Fruit fly (Drosophila melanogaster) whole organism, embryonic: ENCODE data around the gene ps.

Experiments
- Ada2b ChIP-seq: fragments of 200-800 bp; sonication (Bioruptor generic); IDR thresholded peaks from 2 replicates; pipeline ENCODE4 v1.3.6; 2022; ENCODE audit warnings: missing biosample characterization, missing genetic modification characterization
- Bdp1 ChIP-seq: fragments of 200-800 bp; sonication (Bioruptor generic); optimal IDR thresholded peaks from 3 replicates; lab custom pipeline; 2016; ENCODE audit warnings: missing biosample characterization, missing genetic modification characterization
- Blimp-1 ChIP-seq: fragments of 200-800 bp; sonication (Bioruptor generic); optimal IDR thresholded peaks from 3 replicates; lab custom pipeline; 2018; ENCODE audit warnings: missing biosample characterization, missing genetic modification characterization, mild to moderate bottlenecking, moderate library complexity, missing genetic modification reagents
- C15 ChIP-seq: fragments of 200-800 bp; sonication (Bioruptor generic); IDR thresholded peaks from 3 replicates; pipeline ENCODE4 v1.3.6; 2022; ENCODE audit warnings: missing biosample characterization, missing genetic modification characterization
- CG10462 ChIP-seq: fragments of 200-800 bp; sonication (Bioruptor generic); optimal IDR thresholded peaks from 2 replicates; lab custom pipeline; 2016; ENCODE audit warnings: missing biosample characterization, missing genetic modification characterization
- CG12769 ChIP-seq: fragments of 200-800 bp; sonication (Bioruptor generic); optimal IDR thresholded peaks from 2 replicates; lab custom pipeline; 2019; ENCODE audit warnings: missing biosample characterization, mild to moderate bottlenecking, missing genetic modification characterization, moderate library complexity
- CG14050 ChIP-seq: fragments of 200-800 bp; sonication (Bioruptor generic); IDR thresholded peaks from 3 replicates; pipeline ENCODE4 v1.3.6; 2022; ENCODE audit warnings: missing biosample characterization, missing genetic modification characterization
- CG14710 ChIP-seq: fragments of 200-800 bp; sonication (Bioruptor generic); optimal IDR thresholded peaks from 3 replicates; lab custom pipeline; 2019; ENCODE audit warnings: missing biosample characterization, mild to moderate bottlenecking, missing genetic modification characterization, moderate library complexity
- CG1529 ChIP-seq: fragments of 200-800 bp; sonication (Bioruptor generic); optimal IDR thresholded peaks from 3 replicates; lab custom pipeline; 2018; ENCODE audit warnings: missing biosample characterization, missing genetic modification characterization
- CG17359 ChIP-seq: fragments of 200-800 bp; sonication (Bioruptor generic); optimal IDR thresholded peaks from 3 replicates; lab custom pipeline; 2018; ENCODE audit warnings: missing biosample characterization, mild to moderate bottlenecking, missing genetic modification characterization, moderate library complexity
- CG2116 ChIP-seq: fragments of 200-800 bp; sonication (Bioruptor generic); optimal IDR thresholded peaks from 3 replicates; lab custom pipeline; 2018; ENCODE audit warnings: missing biosample characterization, mild to moderate bottlenecking, missing genetic modification characterization
- CG2712 ChIP-seq: fragments of 200-800 bp; optimal IDR thresholded peaks from 3 replicates; lab custom pipeline; 2019; ENCODE audit warnings: missing biosample characterization, mild to moderate bottlenecking, missing genetic modification characterization, moderate library complexity
- CG2875 ChIP-seq: fragments of 200-800 bp; sonication (Bioruptor generic); optimal IDR thresholded peaks from 2 replicates; lab custom pipeline; 2017; ENCODE audit warnings: missing biosample characterization, mild to moderate bottlenecking, missing genetic modification characterization, missing genetic modification reagents
- CG42726 ChIP-seq: fragments of 200-800 bp; sonication (Bioruptor generic); IDR thresholded peaks from 2 replicates; pipeline ENCODE4 v1.3.6; 2022; ENCODE audit warnings: missing biosample characterization, missing genetic modification characterization; ENCODE audit not compliant: partially characterized antibody
- CG9932 ChIP-seq: fragments of 200-800 bp; sonication (Bioruptor generic); IDR thresholded peaks from 2 replicates; pipeline ENCODE4 v1.3.6; 2022; ENCODE audit warnings: missing biosample characterization, missing genetic modification characterization
- D ChIP-seq, 2 experiments: fragments of 200-800 bp in 1 of 2; fragments of >200 bp in 1 of 2; sonication (Bioruptor generic) in 1 of 2; optimal IDR thresholded peaks; 2 replicates in 1 of 2; 3 replicates in 1 of 2; lab custom pipeline; 2017; ENCODE audit warnings: mild to moderate bottlenecking in 1 of 2, missing biosample characterization in 1 of 2, missing genetic modification characterization in 1 of 2, missing genetic modification reagents in 1 of 2
- E2f1 ChIP-seq: fragments of 200-800 bp; sonication (Bioruptor generic); IDR thresholded peaks from 2 replicates; pipeline ENCODE4 v1.3.6; 2022; ENCODE audit warnings: missing biosample characterization, missing genetic modification characterization
- Fer1 ChIP-seq: fragments of 200-800 bp; sonication (Bioruptor generic); optimal IDR thresholded peaks from 2 replicates; lab custom pipeline; 2017; ENCODE audit warnings: missing biosample characterization, mild to moderate bottlenecking, missing genetic modification characterization
- GATAe ChIP-seq: fragments of 200-800 bp; sonication (Bioruptor generic); conservative IDR thresholded peaks from 2 replicates; pipeline ENCODE4 v1.3.6; 2022; ENCODE audit warnings: missing biosample characterization, missing genetic modification characterization
- H15 ChIP-seq: fragments of 200-800 bp; sonication (Bioruptor generic); IDR thresholded peaks from 3 replicates; pipeline ENCODE4 v1.3.6; 2022; ENCODE audit warnings: missing biosample characterization, missing genetic modification characterization
- HLH4C ChIP-seq: fragments of 200-800 bp; sonication (Bioruptor generic); IDR thresholded peaks from 3 replicates; pipeline ENCODE4 v1.3.6; 2022; ENCODE audit warnings: missing biosample characterization, missing genetic modification characterization; ENCODE audit not compliant: partially characterized antibody
- NC2α ChIP-seq: fragments of 200-800 bp; sonication (Bioruptor generic); optimal IDR thresholded peaks from 2 replicates; lab custom pipeline; 2016; ENCODE audit warnings: missing biosample characterization, missing genetic modification characterization
- NK7.1 ChIP-seq: fragments of 200-800 bp; sonication (Bioruptor generic); optimal IDR thresholded peaks from 3 replicates; lab custom pipeline; 2016; ENCODE audit warnings: missing biosample characterization, missing genetic modification characterization
- Oaz ChIP-seq: fragments of 200-800 bp; sonication (Bioruptor generic); IDR thresholded peaks from 2 replicates; pipeline ENCODE4 v1.3.6; 2022; ENCODE audit warnings: missing biosample characterization, missing genetic modification characterization
- Six4 ChIP-seq: fragments of 200-800 bp; sonication (Bioruptor generic); optimal IDR thresholded peaks from 2 replicates; lab custom pipeline; 2016; ENCODE audit warnings: missing biosample characterization, missing genetic modification characterization
- aop ChIP-seq: fragments of 200-800 bp; sonication (Bioruptor generic); IDR thresholded peaks from 2 replicates; pipeline ENCODE4 v1.3.6; 2022; ENCODE audit warnings: missing biosample characterization, missing genetic modification characterization
- crol ChIP-seq: fragments of 200-800 bp; sonication (Bioruptor generic); IDR thresholded peaks from 2 replicates; pipeline ENCODE4 v1.3.6; 2022; ENCODE audit warnings: missing biosample characterization, missing genetic modification characterization
- cwo ChIP-seq: fragments of 200-800 bp; sonication (Bioruptor generic); optimal IDR thresholded peaks from 3 replicates; lab custom pipeline; 2017; ENCODE audit warnings: missing biosample characterization, missing genetic modification characterization, mild to moderate bottlenecking, moderate library complexity, missing genetic modification reagents
- disco-r ChIP-seq: fragments of 200-800 bp; sonication (Bioruptor generic); optimal IDR thresholded peaks from 2 replicates; lab custom pipeline; 2016; ENCODE audit warnings: missing biosample characterization, missing genetic modification characterization
- dmrt11E ChIP-seq: fragments of 200-800 bp; sonication (Bioruptor generic); optimal IDR thresholded peaks from 3 replicates; lab custom pipeline; 2018; ENCODE audit warnings: missing biosample characterization, mild to moderate bottlenecking, missing genetic modification characterization, moderate library complexity
- exex ChIP-seq: fragments of 200-800 bp; sonication (Bioruptor generic); optimal IDR thresholded peaks from 4 replicates; lab custom pipeline; 2018; ENCODE audit warnings: missing biosample characterization, mild to moderate bottlenecking, missing genetic modification characterization, moderate library complexity
- gce ChIP-seq: fragments of 200-800 bp; sonication (Bioruptor generic); IDR thresholded peaks from 3 replicates; pipeline ENCODE4 v1.3.6; 2022; ENCODE audit warnings: missing biosample characterization, missing genetic modification characterization
- gcm ChIP-seq: fragments of 200-800 bp; sonication (Bioruptor generic); optimal IDR thresholded peaks from 2 replicates; lab custom pipeline; 2019; ENCODE audit warnings: missing biosample characterization, mild to moderate bottlenecking, missing genetic modification characterization, moderate library complexity
- hkb ChIP-seq, 2 experiments: fragments of 200-800 bp in 1 of 2; fragments of >200 bp in 1 of 2; sonication (Bioruptor generic) in 1 of 2; IDR thresholded peaks in 1 of 2; optimal IDR thresholded peaks in 1 of 2; 2 replicates each; pipeline versions ENCODE4 v1.3.6 to Lab custom; 2017 to 2022; ENCODE audit warnings: missing biosample characterization in 1 of 2, missing genetic modification characterization in 1 of 2
- jing ChIP-seq: fragments of 200-800 bp; sonication (Bioruptor generic); optimal IDR thresholded peaks from 2 replicates; lab custom pipeline; 2018; ENCODE audit warnings: missing biosample characterization, mild to moderate bottlenecking, missing genetic modification characterization
- kni ChIP-seq: fragments of 200-800 bp; sonication (Bioruptor generic); optimal IDR thresholded peaks from 3 replicates; lab custom pipeline; 2017; ENCODE audit warnings: mild to moderate bottlenecking, missing biosample characterization, missing genetic modification reagents, missing genetic modification characterization
- lov ChIP-seq, 2 experiments: fragments of 200-800 bp in 1 of 2; fragments of >200 bp in 1 of 2; sonication (Bioruptor generic) in 1 of 2; IDR thresholded peaks in 1 of 2; optimal IDR thresholded peaks in 1 of 2; 2 replicates in 1 of 2; 3 replicates in 1 of 2; pipeline versions ENCODE4 v1.3.6 to Lab custom; 2017 to 2022; ENCODE audit warnings: missing biosample characterization in 1 of 2, missing genetic modification characterization in 1 of 2
- nerfin-2 ChIP-seq: fragments of 200-800 bp; sonication (Bioruptor generic); IDR thresholded peaks from 2 replicates; pipeline ENCODE4 v1.3.6; 2022; ENCODE audit warnings: missing biosample characterization, missing genetic modification characterization; ENCODE audit not compliant: partially characterized antibody
- odd ChIP-seq: fragments of 200-800 bp; sonication (Bioruptor generic); optimal IDR thresholded peaks from 2 replicates; lab custom pipeline; 2017; ENCODE audit warnings: missing biosample characterization, mild to moderate bottlenecking, missing genetic modification characterization
- pb ChIP-seq: fragments of 200-800 bp; sonication (Bioruptor generic); optimal IDR thresholded peaks from 3 replicates; lab custom pipeline; 2016; ENCODE audit warnings: missing biosample characterization, missing genetic modification characterization
- pros ChIP-seq: fragments of 200-800 bp; sonication (Bioruptor generic); optimal IDR thresholded peaks from 3 replicates; lab custom pipeline; 2019; ENCODE audit warnings: missing biosample characterization, mild to moderate bottlenecking, missing genetic modification characterization, moderate library complexity
- scrt ChIP-seq: fragments of 200-800 bp; sonication (Bioruptor generic); optimal IDR thresholded peaks from 2 replicates; lab custom pipeline; 2018; ENCODE audit warnings: missing biosample characterization, mild to moderate bottlenecking, missing genetic modification characterization, moderate library complexity
- seq ChIP-seq: fragments of 200-800 bp; sonication (Bioruptor generic); IDR thresholded peaks from 2 replicates; pipeline ENCODE4 v1.3.6; 2022; ENCODE audit warnings: missing biosample characterization, missing genetic modification characterization
- so ChIP-seq: fragments of 200-800 bp; sonication (Bioruptor generic); IDR thresholded peaks from 3 replicates; pipeline ENCODE4 v1.3.6; 2022; ENCODE audit warnings: missing biosample characterization, missing genetic modification characterization
- twi ChIP-seq: fragments of 200-800 bp; optimal IDR thresholded peaks from 2 replicates; lab custom pipeline; 2019; ENCODE audit warnings: missing biosample characterization, mild to moderate bottlenecking, missing genetic modification characterization, moderate library complexity
- vvl ChIP-seq: fragments of 200-800 bp; sonication (Bioruptor generic); IDR thresholded peaks from 2 replicates; pipeline ENCODE4 v1.3.6; 2022; ENCODE audit warnings: missing biosample characterization, missing genetic modification characterization
- wor ChIP-seq: fragments of 200-800 bp; sonication (Bioruptor generic); IDR thresholded peaks from 2 replicates; pipeline ENCODE4 v1.3.6; 2022; ENCODE audit warnings: missing biosample characterization, missing genetic modification characterization
- z ChIP-seq: fragments of 200-800 bp; sonication (Bioruptor generic); IDR thresholded peaks from 3 replicates; pipeline ENCODE4 v1.3.6; 2022; ENCODE audit warnings: missing biosample characterization, missing genetic modification characterization

ps gene

dm6 chr3R:9436358-9436972, 18.7 kb downstream of the ps start:
- TF ChIP-seq NC2α (GFP tag; lab: Kevin White, UChicago): no peak
- no peak for TF ChIP-seq CG2116 (GFP tag; lab: Kevin White, UChicago)
- TF ChIP-seq dmrt11E (tag; lab: Kevin White, UChicago): no peak
- no peak for TF ChIP-seq CG14710
- TF ChIP-seq CG17359: no peak
- peak; percentile 12 for TF ChIP-seq gcm (GFP tag; lab: Kevin White, UChicago)
- TF ChIP-seq hkb (optimal IDR thresholded peaks at IDR 0.05; lab: Kevin White, UChicago): no peak
- no peak for TF ChIP-seq hkb (GFP tag; IDR thresholded peaks at IDR 0.05; lab: Robert Waterston, UW)
- no peak for TF ChIP-seq CG2875
- TF ChIP-seq CG42726: peak; percentile 37; the same call in 1 of the 2 replicates
- TF ChIP-seq odd (GFP tag; lab: Kevin White, UChicago): peak; percentile 10
- TF ChIP-seq NK7.1: peak; percentile 15
- TF ChIP-seq HLH4C: peak; percentile 40; the same call in 1 of the 3 replicates
- peak; percentile 87 for TF ChIP-seq z (GFP tag; lab: Robert Waterston, UW)
- TF ChIP-seq seq: 0 out of 2 replicates have a peak, but pooled peaks have one; percentile 13
- TF ChIP-seq scrt (GFP tag; lab: Kevin White, UChicago): no peak
- TF ChIP-seq exex (tag; lab: Kevin White, UChicago): peak; percentile 18
- peak; percentile 29 for TF ChIP-seq pb (GFP tag; lab: Kevin White, UChicago)
- TF ChIP-seq wor (GFP tag; lab: Robert Waterston, UW): no peak
- no peak for TF ChIP-seq C15
- TF ChIP-seq gce (GFP tag; lab: Robert Waterston, UW): no peak
- TF ChIP-seq kni (GFP tag; lab: Kevin White, UChicago): peak; percentile 56
- TF ChIP-seq jing (GFP tag; lab: Kevin White, UChicago): no peak
- TF ChIP-seq cwo: peak; percentile 99
- TF ChIP-seq E2f1: no peak; the same call in 1 of the 2 replicates
- TF ChIP-seq aop (GFP tag; lab: Robert Waterston, UW): no peak
- no peak for TF ChIP-seq lov (optimal IDR thresholded peaks at IDR 0.05; lab: Kevin White, UChicago)
- no peak for TF ChIP-seq lov (GFP tag; IDR thresholded peaks at IDR 0.05; lab: Robert Waterston, UW)
- peak; percentile 66 for TF ChIP-seq pros (GFP tag; lab: Kevin White, UChicago)
- TF ChIP-seq disco-r (GFP tag; lab: Kevin White, UChicago): peak; percentile 5
- no peak for TF ChIP-seq twi (tag; lab: Kevin White, UChicago)
- TF ChIP-seq CG2712 (tag; lab: Kevin White, UChicago): no peak
- TF ChIP-seq CG12769 (tag; lab: Kevin White, UChicago): peak; percentile 78
- TF ChIP-seq Fer1 (GFP tag; lab: Kevin White, UChicago): peak; percentile 47
- TF ChIP-seq Ada2b: no peak
- no peak for TF ChIP-seq CG14050 (GFP tag; lab: Robert Waterston, UW)
- TF ChIP-seq CG10462 (GFP tag; lab: Kevin White, UChicago): no peak
- peak; percentile 38; the same call in 1 of the 2 replicates for TF ChIP-seq CG9932
- no peak for TF ChIP-seq D (optimal IDR thresholded peaks at IDR 0.05; lab: Kevin White, UChicago)
- no peak for TF ChIP-seq D (GFP tag; optimal IDR thresholded peaks at IDR 0.05; lab: Kevin White, UChicago)
- no peak for TF ChIP-seq nerfin-2
- no peak for TF ChIP-seq Bdp1 (GFP tag; lab: Kevin White, UChicago)
- no peak for TF ChIP-seq H15 (GFP tag; lab: Robert Waterston, UW)
- peak; percentile 57; the same call in 2 of the 3 replicates for TF ChIP-seq so
- TF ChIP-seq crol (GFP tag; lab: Robert Waterston, UW): peak; percentile 92
- no peak for TF ChIP-seq Six4 (GFP tag; lab: Kevin White, UChicago)
- TF ChIP-seq GATAe (GFP tag; lab: Robert Waterston, UW): 0 out of 2 replicates have a peak, but pooled peaks have one; percentile 29
- no peak for TF ChIP-seq CG1529 (GFP tag; lab: Kevin White, UChicago)
- TF ChIP-seq Oaz (GFP tag; lab: Robert Waterston, UW): no peak
- TF ChIP-seq vvl (GFP tag; lab: Robert Waterston, UW): peak; percentile 49
- no peak for TF ChIP-seq Blimp-1 (GFP tag; lab: Kevin White, UChicago)
